Worm (Caenorhabditis elegans): ENCODE results near the gene F47B10.3.

DNA sequence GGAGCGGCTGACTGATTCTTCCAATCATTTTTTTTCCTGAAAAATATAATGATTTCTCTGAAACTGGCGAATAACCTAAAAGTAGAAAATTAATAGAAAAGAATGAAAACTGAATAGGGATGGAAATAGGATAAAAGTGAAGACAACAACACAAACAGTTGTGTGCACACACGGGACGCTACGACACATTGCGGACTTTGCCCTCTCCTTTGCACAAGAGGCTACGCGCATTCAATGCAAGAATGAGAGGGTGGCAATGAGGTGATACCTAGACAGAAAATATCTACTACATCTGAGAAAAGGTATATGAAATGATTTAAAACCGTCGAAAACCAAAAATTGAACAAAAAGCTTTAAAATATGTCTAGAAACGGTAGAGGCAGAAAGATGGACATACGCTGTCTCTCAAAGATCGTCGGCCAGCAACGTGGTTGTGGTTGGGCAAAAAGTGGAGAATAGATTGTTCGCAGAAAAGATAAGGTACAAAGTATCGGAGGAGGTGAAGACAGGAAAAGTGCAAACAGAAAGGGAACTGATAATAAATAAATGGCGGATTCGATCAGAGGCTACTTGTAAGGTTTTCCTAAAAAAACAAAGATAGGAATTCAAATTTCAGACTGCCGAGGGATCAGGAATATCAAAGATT is 8.2 kb downstream of the F47B10.3 start, which contains the start of gene suca-1:
- TF ChIP-seq nfya-1 (tag; optimal IDR thresholded peaks at IDR 0.05) (peak; percentile 67), pqm-1 (tag; optimal IDR thresholded peaks at IDR 0.05) (no peak), unc-3 (GFP tag; conservative IDR thresholded peaks at IDR 0.05) (no peak), unc-3 (tag; optimal IDR thresholded peaks at IDR 0.05) (no peak), lin-11 (tag; optimal IDR thresholded peaks at IDR 0.05) (no peak), fkh-10 (GFP tag; optimal IDR thresholded peaks at IDR 0.05) (no peak), elt-2 (tag; optimal IDR thresholded peaks at IDR 0.05) (peak; percentile 41), ama-1 (optimal IDR thresholded peaks at IDR 0.05) (no peak), Y22D7AL.16 (tag; optimal IDR thresholded peaks at IDR 0.05) (no peak), madf-2 (tag; optimal IDR thresholded peaks at IDR 0.05) (peak; percentile 28), fax-1 (tag; optimal IDR thresholded peaks at IDR 0.05) (no peak), ceh-34 (tag; optimal IDR thresholded peaks at IDR 0.05) (peak; percentile 51), ceh-31 (tag; optimal IDR thresholded peaks at IDR 0.05) (peak; percentile 19)
